Fruit fly (Drosophila melanogaster) whole organism, embryonic: ENCODE results near the gene CG15461.

ENCODE experiments used
- Abd-B ChIP-seq: fragments of 200-800 bp; sonication (Bioruptor generic); optimal IDR thresholded peaks from 2 replicates; lab custom pipeline; 2018; ENCODE audit warnings: missing biosample characterization, mild to moderate bottlenecking, missing genetic modification characterization, moderate library complexity
- Atf-2 ChIP-seq: fragments of 200-800 bp; sonication (Bioruptor generic); optimal IDR thresholded peaks from 2 replicates; lab custom pipeline; 2016; ENCODE audit warnings: missing biosample characterization, missing genetic modification characterization
- CG10321 ChIP-seq: fragments of 200-800 bp; sonication (Bioruptor generic); IDR thresholded peaks from 2 replicates; pipeline ENCODE4 v1.3.6; 2022; ENCODE audit warnings: missing biosample characterization, missing genetic modification characterization
- CG10959 ChIP-seq: fragments of 200-800 bp; sonication (Bioruptor generic); IDR thresholded peaks from 2 replicates; pipeline ENCODE4 v1.3.6; 2022; ENCODE audit warnings: missing biosample characterization, missing genetic modification characterization
- CG11085 ChIP-seq: fragments of 200-800 bp; sonication (Bioruptor generic); IDR thresholded peaks from 2 replicates; pipeline ENCODE4 v1.3.6; 2022; ENCODE audit warnings: missing biosample characterization, missing genetic modification characterization
- CG11504 ChIP-seq: fragments of 200-800 bp; sonication (Bioruptor generic); optimal IDR thresholded peaks from 3 replicates; lab custom pipeline; 2019; ENCODE audit warnings: missing biosample characterization, mild to moderate bottlenecking, missing genetic modification characterization, moderate library complexity
- CG11696 ChIP-seq: fragments of 200-800 bp; sonication (Bioruptor generic); IDR thresholded peaks from 2 replicates; pipeline ENCODE4 v1.3.6; 2022; ENCODE audit warnings: missing biosample characterization, missing genetic modification characterization
- CG1233 ChIP-seq: fragments of 200-800 bp; sonication (Bioruptor generic); optimal IDR thresholded peaks from 4 replicates; lab custom pipeline; 2018; ENCODE audit warnings: missing biosample characterization, mild to moderate bottlenecking, missing genetic modification characterization
- CG13624 ChIP-seq: fragments of 200-800 bp; sonication (Bioruptor generic); optimal IDR thresholded peaks from 2 replicates; lab custom pipeline; 2016; ENCODE audit warnings: missing biosample characterization, missing genetic modification characterization
- CG15011 ChIP-seq: fragments of 200-800 bp; sonication (Bioruptor generic); optimal IDR thresholded peaks from 3 replicates; lab custom pipeline; 2018; ENCODE audit warnings: missing biosample characterization, mild to moderate bottlenecking, missing genetic modification characterization
- CG16863 ChIP-seq: fragments of 200-800 bp; sonication (Bioruptor generic); optimal IDR thresholded peaks from 3 replicates; lab custom pipeline; 2016; ENCODE audit warnings: missing biosample characterization, missing genetic modification characterization
- CG2202 ChIP-seq: fragments of 200-800 bp; sonication (Bioruptor generic); optimal IDR thresholded peaks from 2 replicates; lab custom pipeline; 2018; ENCODE audit warnings: missing biosample characterization, mild to moderate bottlenecking, missing genetic modification characterization
- CG30431 ChIP-seq: fragments of 200-800 bp; sonication (Bioruptor generic); optimal IDR thresholded peaks from 2 replicates; lab custom pipeline; 2017; ENCODE audit warnings: missing biosample characterization, missing genetic modification characterization
- CG6813 ChIP-seq: fragments of 200-800 bp; sonication (Bioruptor generic); optimal IDR thresholded peaks from 2 replicates; lab custom pipeline; 2017; ENCODE audit warnings: missing biosample characterization, missing genetic modification characterization, mild to moderate bottlenecking, moderate library complexity, missing genetic modification reagents
- CG6854 ChIP-seq: fragments of 200-800 bp; sonication (Bioruptor generic); optimal IDR thresholded peaks from 3 replicates; lab custom pipeline; 2017; ENCODE audit warnings: missing biosample characterization, mild to moderate bottlenecking, missing genetic modification characterization
- CG7839 ChIP-seq: fragments of 200-800 bp; sonication (Bioruptor generic); optimal IDR thresholded peaks from 3 replicates; lab custom pipeline; 2018; ENCODE audit warnings: missing biosample characterization, mild to moderate bottlenecking, missing genetic modification characterization, moderate library complexity
- CG8765 ChIP-seq: fragments of 200-800 bp; sonication (Bioruptor generic); IDR thresholded peaks from 2 replicates; pipeline ENCODE4 v1.3.6; 2022; ENCODE audit warnings: missing biosample characterization, missing genetic modification characterization
- CG9876 ChIP-seq: fragments of 200-800 bp; sonication (Bioruptor generic); optimal IDR thresholded peaks from 2 replicates; lab custom pipeline; 2016; ENCODE audit warnings: missing biosample characterization, missing genetic modification characterization
- Chrac-16 ChIP-seq: fragments of 200-800 bp; sonication (Bioruptor generic); optimal IDR thresholded peaks from 3 replicates; lab custom pipeline; 2016; ENCODE audit warnings: missing biosample characterization, missing genetic modification characterization
- D ChIP-seq, 2 experiments: fragments of 200-800 bp in 1 of 2; fragments of >200 bp in 1 of 2; sonication (Bioruptor generic) in 1 of 2; optimal IDR thresholded peaks; 2 replicates in 1 of 2; 3 replicates in 1 of 2; lab custom pipeline; 2017; ENCODE audit warnings: mild to moderate bottlenecking in 1 of 2, missing biosample characterization in 1 of 2, missing genetic modification characterization in 1 of 2, missing genetic modification reagents in 1 of 2
- D19B ChIP-seq: fragments of 200-800 bp; sonication (Bioruptor generic); optimal IDR thresholded peaks from 2 replicates; lab custom pipeline; 2017; ENCODE audit warnings: missing biosample characterization, mild to moderate bottlenecking, missing genetic modification characterization
- Deaf1 ChIP-seq: fragments of 200-800 bp; optimal IDR thresholded peaks from 3 replicates; lab custom pipeline; 2019; ENCODE audit warnings: missing biosample characterization, mild to moderate bottlenecking, missing genetic modification characterization, moderate library complexity
- Dek ChIP-seq: fragments of 200-800 bp; sonication (Bioruptor generic); optimal IDR thresholded peaks from 3 replicates; lab custom pipeline; 2019; ENCODE audit warnings: missing biosample characterization, mild to moderate bottlenecking, missing genetic modification characterization, moderate library complexity
- Dip2 ChIP-seq: fragments of 200-800 bp; sonication (Bioruptor generic); IDR thresholded peaks from 2 replicates; pipeline ENCODE4 v1.3.6; 2022; ENCODE audit warnings: missing biosample characterization, missing genetic modification characterization
- Dll ChIP-seq: fragments of 200-800 bp; sonication (Bioruptor generic); IDR thresholded peaks from 4 replicates; pipeline ENCODE4 v1.3.6; 2022; ENCODE audit warnings: missing biosample characterization, missing genetic modification characterization; ENCODE audit not compliant: partially characterized antibody
- Fer2 ChIP-seq: fragments of 200-800 bp; sonication (Bioruptor generic); optimal IDR thresholded peaks from 2 replicates; lab custom pipeline; 2018; ENCODE audit warnings: missing biosample characterization, mild to moderate bottlenecking, missing genetic modification characterization, moderate library complexity
- Hr78 ChIP-seq, 2 experiments: fragments of 200-800 bp in 1 of 2; fragments of >200 bp in 1 of 2; sonication (Bioruptor generic) in 1 of 2; optimal IDR thresholded peaks; 2 replicates each; lab custom pipeline; 2017 to 2019; ENCODE audit warnings: missing biosample characterization in 2 of 2, missing genetic modification characterization in 2 of 2, mild to moderate bottlenecking in 1 of 2, moderate library complexity in 1 of 2
- MESR4 ChIP-seq: fragments of 200-800 bp; sonication (Bioruptor generic); optimal IDR thresholded peaks from 2 replicates; lab custom pipeline; 2018; ENCODE audit warnings: missing biosample characterization, mild to moderate bottlenecking, missing genetic modification characterization, moderate library complexity
- NC2β ChIP-seq: fragments of 200-800 bp; sonication (Bioruptor generic); optimal IDR thresholded peaks from 2 replicates; lab custom pipeline; 2016; ENCODE audit warnings: missing biosample characterization, missing genetic modification characterization
- Nf-YA ChIP-seq: fragments of 200-800 bp; sonication (Bioruptor generic); IDR thresholded peaks from 2 replicates; pipeline ENCODE4 v1.3.6; 2022; ENCODE audit warnings: missing biosample characterization, missing genetic modification characterization
- Oaz ChIP-seq: fragments of 200-800 bp; sonication (Bioruptor generic); IDR thresholded peaks from 2 replicates; pipeline ENCODE4 v1.3.6; 2022; ENCODE audit warnings: missing biosample characterization, missing genetic modification characterization
- Six4 ChIP-seq: fragments of 200-800 bp; sonication (Bioruptor generic); optimal IDR thresholded peaks from 2 replicates; lab custom pipeline; 2016; ENCODE audit warnings: missing biosample characterization, missing genetic modification characterization
- Stat92E ChIP-seq, 3 experiments: fragments of >200 bp in 2 of 3; fragments of 200-800 bp in 1 of 3; sonication (Bioruptor generic) in 1 of 3; optimal IDR thresholded peaks; 2 replicates each; lab custom pipeline; 2017 to 2019; ENCODE audit warnings: missing biosample characterization in 3 of 3, missing genetic modification characterization in 3 of 3, mild to moderate bottlenecking in 1 of 3, moderate library complexity in 1 of 3
- chinmo ChIP-seq: fragments of 200-800 bp; sonication (Bioruptor generic); IDR thresholded peaks from 4 replicates; pipeline ENCODE4 v1.3.6; 2022; ENCODE audit warnings: missing biosample characterization, missing genetic modification characterization; ENCODE audit not compliant: partially characterized antibody
- croc ChIP-seq: fragments of 200-800 bp; sonication (Bioruptor generic); conservative IDR thresholded peaks from 3 replicates; pipeline ENCODE4 v1.3.6; 2022; ENCODE audit warnings: missing biosample characterization, missing genetic modification characterization
- emc ChIP-seq: fragments of 200-800 bp; sonication (Bioruptor generic); optimal IDR thresholded peaks from 2 replicates; lab custom pipeline; 2016; ENCODE audit warnings: missing biosample characterization, missing genetic modification characterization
- ftz-f1 ChIP-seq: fragments of 200-800 bp; sonication (Bioruptor generic); optimal IDR thresholded peaks from 2 replicates; lab custom pipeline; 2016; ENCODE audit warnings: missing biosample characterization, missing genetic modification characterization
- gcm ChIP-seq: fragments of 200-800 bp; sonication (Bioruptor generic); optimal IDR thresholded peaks from 2 replicates; lab custom pipeline; 2019; ENCODE audit warnings: missing biosample characterization, mild to moderate bottlenecking, missing genetic modification characterization, moderate library complexity
- ham ChIP-seq: fragments of 200-800 bp; sonication (Bioruptor generic); IDR thresholded peaks from 2 replicates; pipeline ENCODE4 v1.3.6; 2022; ENCODE audit warnings: missing biosample characterization, missing genetic modification characterization
- lilli ChIP-seq: fragments of 200-800 bp; sonication (Bioruptor generic); optimal IDR thresholded peaks from 3 replicates; lab custom pipeline; 2016; ENCODE audit warnings: missing biosample characterization, missing genetic modification characterization
- lola ChIP-seq, 3 experiments: fragments of >200 bp in 2 of 3; fragments of 200-800 bp in 1 of 3; sonication (Bioruptor generic) in 1 of 3; optimal IDR thresholded peaks; 2 replicates each; lab custom pipeline; 2017 to 2019; ENCODE audit warnings: missing biosample characterization in 3 of 3, missing genetic modification characterization in 3 of 3, mild to moderate bottlenecking in 1 of 3, moderate library complexity in 1 of 3
- nerfin-2 ChIP-seq: fragments of 200-800 bp; sonication (Bioruptor generic); IDR thresholded peaks from 2 replicates; pipeline ENCODE4 v1.3.6; 2022; ENCODE audit warnings: missing biosample characterization, missing genetic modification characterization; ENCODE audit not compliant: partially characterized antibody
- pfk ChIP-seq: fragments of 200-800 bp; sonication (Bioruptor generic); optimal IDR thresholded peaks from 2 replicates; lab custom pipeline; 2018; ENCODE audit warnings: missing biosample characterization, mild to moderate bottlenecking, missing genetic modification characterization, moderate library complexity
- phol ChIP-seq: fragments of 200-800 bp; sonication (Bioruptor generic); optimal IDR thresholded peaks from 3 replicates; lab custom pipeline; 2018; ENCODE audit warnings: missing biosample characterization, mild to moderate bottlenecking, missing genetic modification characterization, moderate library complexity
- scrt ChIP-seq: fragments of 200-800 bp; sonication (Bioruptor generic); optimal IDR thresholded peaks from 2 replicates; lab custom pipeline; 2018; ENCODE audit warnings: missing biosample characterization, mild to moderate bottlenecking, missing genetic modification characterization, moderate library complexity
- sd ChIP-seq: fragments of 200-800 bp; sonication (Bioruptor generic); optimal IDR thresholded peaks from 3 replicates; lab custom pipeline; 2018; ENCODE audit warnings: missing biosample characterization, mild to moderate bottlenecking, missing genetic modification characterization, moderate library complexity
- sima ChIP-seq: fragments of 200-800 bp; sonication (Bioruptor generic); optimal IDR thresholded peaks from 2 replicates; lab custom pipeline; 2016; ENCODE audit warnings: missing biosample characterization, missing genetic modification characterization
- sr ChIP-seq: fragments of 200-800 bp; sonication (Bioruptor generic); IDR thresholded peaks from 3 replicates; pipeline ENCODE4 v1.3.6; 2022; ENCODE audit warnings: missing biosample characterization, missing genetic modification characterization
- tup ChIP-seq: fragments of 200-800 bp; sonication (Bioruptor generic); optimal IDR thresholded peaks from 2 replicates; lab custom pipeline; 2016; ENCODE audit warnings: missing biosample characterization, mild to moderate bottlenecking, missing genetic modification characterization, moderate library complexity

Gene CG15461

DNA sequence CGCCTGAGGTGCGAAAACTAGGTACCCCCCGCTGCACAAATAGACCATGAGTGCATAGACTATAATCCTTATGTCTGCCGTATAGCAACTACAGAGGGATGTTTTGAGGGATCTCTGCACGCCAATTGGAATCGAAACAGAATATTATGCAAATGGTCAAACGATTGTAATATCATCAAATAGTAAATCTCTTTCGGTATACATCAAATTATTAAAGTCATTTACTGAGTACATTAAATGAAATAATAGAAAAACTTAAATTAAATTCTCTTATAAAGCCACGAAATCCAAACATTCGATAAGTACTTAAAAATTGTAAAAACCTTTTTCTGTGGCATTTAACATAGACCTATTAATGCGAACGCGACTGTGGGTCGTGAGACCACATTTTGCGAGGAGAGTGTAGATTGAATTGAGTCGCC, 2.7 kb downstream of the CG15461 start (continued):
- TF ChIP-seq Fer2 (tag; lab: Kevin White, UChicago): no peak
- TF ChIP-seq Oaz (GFP tag; lab: Robert Waterston, UW): no peak
- no peak for TF ChIP-seq CG8765
- TF ChIP-seq Chrac-16: peak; percentile 26
- no peak for TF ChIP-seq sd (tag; lab: Kevin White, UChicago)
- peak; percentile 83 for TF ChIP-seq CG11504 (tag; lab: Kevin White, UChicago)
- TF ChIP-seq Six4 (GFP tag; lab: Kevin White, UChicago): peak; percentile 38
- TF ChIP-seq CG6854 (GFP tag; lab: Kevin White, UChicago): peak; percentile 34
- no peak for TF ChIP-seq pfk
- TF ChIP-seq Hr78 (GFP tag; optimal IDR thresholded peaks at IDR 0.05; lab: Kevin White, UChicago): peak in 1 of 2 experiments; percentile 47
- no peak for TF ChIP-seq ham
- no peak for TF ChIP-seq Atf-2 (GFP tag; lab: Kevin White, UChicago)
- peak; percentile 33 for TF ChIP-seq CG2202 (tag; lab: Kevin White, UChicago)
- TF ChIP-seq CG10959 (GFP tag; lab: Robert Waterston, UW): no peak
- no peak for TF ChIP-seq CG9876 (GFP tag; lab: Kevin White, UChicago)
- TF ChIP-seq CG11696: peak; percentile 76
- TF ChIP-seq lilli (GFP tag; lab: Kevin White, UChicago): no peak
- no peak for TF ChIP-seq Stat92E (GFP tag; optimal IDR thresholded peaks at IDR 0.05; lab: Kevin White, UChicago)
- peak; percentile 47 for TF ChIP-seq CG16863
- peak; percentile 21 for TF ChIP-seq Deaf1 (tag; lab: Kevin White, UChicago)
- TF ChIP-seq CG7839 (tag; lab: Kevin White, UChicago): peak; percentile 76
- TF ChIP-seq CG30431 (GFP tag; lab: Kevin White, UChicago): peak; percentile 44
- TF ChIP-seq emc (GFP tag; lab: Kevin White, UChicago): peak; percentile 11
- no peak for TF ChIP-seq MESR4 (GFP tag; lab: Kevin White, UChicago)
- TF ChIP-seq sr (GFP tag; lab: Robert Waterston, UW): no peak
- peak; percentile 45 for TF ChIP-seq CG1233 (GFP tag; lab: Kevin White, UChicago)
- no peak for TF ChIP-seq nerfin-2
- TF ChIP-seq CG15011 (GFP tag; lab: Kevin White, UChicago): peak; percentile 50
- TF ChIP-seq Dek: peak; percentile 32
- TF ChIP-seq CG13624 (GFP tag; lab: Kevin White, UChicago): peak; percentile 34
- TF ChIP-seq CG6813: peak; percentile 8
- TF ChIP-seq scrt (GFP tag; lab: Kevin White, UChicago): peak; percentile 18
- peak; percentile 11 for TF ChIP-seq Abd-B (GFP tag; lab: Kevin White, UChicago)
- TF ChIP-seq tup (GFP tag; lab: Kevin White, UChicago): no peak
- TF ChIP-seq Nf-YA (GFP tag; lab: Robert Waterston, UW): no peak
- TF ChIP-seq NC2β (GFP tag; lab: Kevin White, UChicago): no peak
- TF ChIP-seq ftz-f1 (GFP tag; lab: Kevin White, UChicago): no peak
- TF ChIP-seq phol (tag; lab: Kevin White, UChicago): peak; percentile 74
- TF ChIP-seq Dll (GFP tag; lab: Robert Waterston, UW): no peak
- peak in 1 of 3 experiments; percentile 71 for TF ChIP-seq lola (GFP tag; optimal IDR thresholded peaks at IDR 0.05; lab: Kevin White, UChicago)
- no peak for TF ChIP-seq D19B
- TF ChIP-seq gcm (GFP tag; lab: Kevin White, UChicago): peak; percentile 35
- TF ChIP-seq CG10321: no peak
- no peak for TF ChIP-seq D (optimal IDR thresholded peaks at IDR 0.05; lab: Kevin White, UChicago)
- peak; percentile 69 for TF ChIP-seq D (GFP tag; optimal IDR thresholded peaks at IDR 0.05; lab: Kevin White, UChicago)
- TF ChIP-seq CG11085 (GFP tag; lab: Robert Waterston, UW): no peak
- TF ChIP-seq chinmo (GFP tag; lab: Robert Waterston, UW): no peak
- TF ChIP-seq Dip2 (GFP tag; lab: Robert Waterston, UW): no peak
- no peak for TF ChIP-seq sima (GFP tag; lab: Kevin White, UChicago)
- TF ChIP-seq croc (GFP tag; lab: Robert Waterston, UW): peak; percentile 18; the same call in 1 of the 3 replicates
